Fruit fly (Drosophila melanogaster): ENCODE results near the gene Polr2H.

Polr2H gene

dm6 chr3L:21728616-21729047, at the start of gene Polr2H, which contains the start of gene CG11247 (continued):
- peak; percentile 46; the same call in 1 of the 2 replicates for TF ChIP-seq CG11696 (GFP tag; IDR thresholded peaks at IDR 0.05)
- peak; percentile 80 for TF ChIP-seq PHDP (tag; optimal IDR thresholded peaks at IDR 0.05)
- TF ChIP-seq CG1529 (GFP tag; optimal IDR thresholded peaks at IDR 0.05) = peak; percentile 60
- peak; percentile 57 for TF ChIP-seq CG8359 (GFP tag; optimal IDR thresholded peaks at IDR 0.05; ENCODE audit: borderline replicate concordance)
- peak; percentile 86 for TF ChIP-seq wor (GFP tag; IDR thresholded peaks at IDR 0.05)
- TF ChIP-seq CG18011 (GFP tag; optimal IDR thresholded peaks at IDR 0.05) = peak; percentile 79
- TF ChIP-seq pnt (GFP tag; optimal IDR thresholded peaks at IDR 0.05) = peak; percentile 97
- peak; percentile 6 for TF ChIP-seq kah (GFP tag; optimal IDR thresholded peaks at IDR 0.05)
- no peak for TF ChIP-seq nom (GFP tag; optimal IDR thresholded peaks at IDR 0.05)
- TF ChIP-seq rib (GFP tag; IDR thresholded peaks at IDR 0.05) = peak; percentile 84
- TF ChIP-seq lab (GFP tag; optimal IDR thresholded peaks at IDR 0.05) = peak; percentile 83
- TF ChIP-seq sens (GFP tag) = peak; percentile 98
- no peak for TF ChIP-seq CG6765 (GFP tag; optimal IDR thresholded peaks at IDR 0.05)
- peak; percentile 94 for TF ChIP-seq dysf (GFP tag; IDR thresholded peaks at IDR 0.05)
- peak; percentile 72 for TF ChIP-seq kay (GFP tag; optimal IDR thresholded peaks at IDR 0.05)
- peak; percentile 81 for TF ChIP-seq GATAe (GFP tag; conservative IDR thresholded peaks at IDR 0.05)
- peak; percentile 94 for TF ChIP-seq CG9876 (GFP tag; optimal IDR thresholded peaks at IDR 0.05)
- peak; percentile 47 for TF ChIP-seq Jarid2 (GFP tag; optimal IDR thresholded peaks at IDR 0.05)
- TF ChIP-seq zen2 (GFP tag; IDR thresholded peaks at IDR 0.05; ENCODE audit: partially characterized antibody) = peak; percentile 58; the same call in 1 of the 3 replicates
- peak; percentile 91 for TF ChIP-seq CG14667 (GFP tag; IDR thresholded peaks at IDR 0.05)
- peak; percentile 89 for TF ChIP-seq trem (tag; optimal IDR thresholded peaks at IDR 0.05)
- peak; percentile 81 for TF ChIP-seq Fer3 (tag; optimal IDR thresholded peaks at IDR 0.05)
- peak; percentile 77 for TF ChIP-seq CG18619 (GFP tag; optimal IDR thresholded peaks at IDR 0.05)
- peak; percentile 62 for TF ChIP-seq ATbp (GFP tag; optimal IDR thresholded peaks at IDR 0.05)
- TF ChIP-seq Deaf1 (tag; optimal IDR thresholded peaks at IDR 0.05) = no peak
- peak; percentile 19 for TF ChIP-seq CG9437 (GFP tag; optimal IDR thresholded peaks at IDR 0.05)
- peak in 1 of 3 experiments; percentile 84 for TF ChIP-seq lola (GFP tag; optimal IDR thresholded peaks at IDR 0.05)
- peak; percentile 81 for TF ChIP-seq Six4 (GFP tag; optimal IDR thresholded peaks at IDR 0.05)
- TF ChIP-seq CG8388 (GFP tag; optimal IDR thresholded peaks at IDR 0.05) = peak; percentile 81
- TF ChIP-seq CG16813 (GFP tag; IDR thresholded peaks at IDR 0.05; ENCODE audit: partially characterized antibody) = peak; percentile 86
- TF ChIP-seq CG11504 (tag; optimal IDR thresholded peaks at IDR 0.05) = peak; percentile 85
- peak; percentile 64 for TF ChIP-seq CG12104 (GFP tag; optimal IDR thresholded peaks at IDR 0.05)
- peak; percentile 81 for TF ChIP-seq CG11398 (GFP tag; optimal IDR thresholded peaks at IDR 0.05)
- TF ChIP-seq CG7839 (tag; optimal IDR thresholded peaks at IDR 0.05) = peak; percentile 89
- TF ChIP-seq CG7372 (GFP tag; IDR thresholded peaks at IDR 0.05) = peak; percentile 93
- TF ChIP-seq jing (GFP tag; optimal IDR thresholded peaks at IDR 0.05) = peak; percentile 79
- peak; percentile 81 for TF ChIP-seq YL-1 (GFP tag; optimal IDR thresholded peaks at IDR 0.05)
- peak; percentile 79 for TF ChIP-seq Elba2 (GFP tag; optimal IDR thresholded peaks at IDR 0.05)
- TF ChIP-seq B-H2 (GFP tag; optimal IDR thresholded peaks at IDR 0.05) = peak; percentile 73
- peak; percentile 92 for TF ChIP-seq CG2889 (GFP tag; IDR thresholded peaks at IDR 0.05)
- peak; percentile 72 for TF ChIP-seq disco-r (GFP tag; optimal IDR thresholded peaks at IDR 0.05)
- TF ChIP-seq pita (GFP tag; optimal IDR thresholded peaks at IDR 0.05) = no peak
- TF ChIP-seq yki (optimal IDR thresholded peaks at IDR 0.05) = peak; percentile 66
- peak; percentile 70; the same call in 1 of the 2 replicates for TF ChIP-seq ro (GFP tag; IDR thresholded peaks at IDR 0.05)
- peak; percentile 85 for TF ChIP-seq zen (tag; optimal IDR thresholded peaks at IDR 0.05)
- no peak for TF ChIP-seq Fer1 (GFP tag; optimal IDR thresholded peaks at IDR 0.05)
- TF ChIP-seq TFAM (GFP tag; optimal IDR thresholded peaks at IDR 0.05) = peak; percentile 32
- TF ChIP-seq sd (tag; optimal IDR thresholded peaks at IDR 0.05) = no peak
- peak; percentile 93 for TF ChIP-seq gem (tag; optimal IDR thresholded peaks at IDR 0.05)
- peak; percentile 92 for TF ChIP-seq Rx (GFP tag; IDR thresholded peaks at IDR 0.05)

Measured in whole organism, embryonic.